Fruit fly (Drosophila melanogaster): Measurements from ENCODE around the gene Mdr65.

Gene Mdr65

DNA sequence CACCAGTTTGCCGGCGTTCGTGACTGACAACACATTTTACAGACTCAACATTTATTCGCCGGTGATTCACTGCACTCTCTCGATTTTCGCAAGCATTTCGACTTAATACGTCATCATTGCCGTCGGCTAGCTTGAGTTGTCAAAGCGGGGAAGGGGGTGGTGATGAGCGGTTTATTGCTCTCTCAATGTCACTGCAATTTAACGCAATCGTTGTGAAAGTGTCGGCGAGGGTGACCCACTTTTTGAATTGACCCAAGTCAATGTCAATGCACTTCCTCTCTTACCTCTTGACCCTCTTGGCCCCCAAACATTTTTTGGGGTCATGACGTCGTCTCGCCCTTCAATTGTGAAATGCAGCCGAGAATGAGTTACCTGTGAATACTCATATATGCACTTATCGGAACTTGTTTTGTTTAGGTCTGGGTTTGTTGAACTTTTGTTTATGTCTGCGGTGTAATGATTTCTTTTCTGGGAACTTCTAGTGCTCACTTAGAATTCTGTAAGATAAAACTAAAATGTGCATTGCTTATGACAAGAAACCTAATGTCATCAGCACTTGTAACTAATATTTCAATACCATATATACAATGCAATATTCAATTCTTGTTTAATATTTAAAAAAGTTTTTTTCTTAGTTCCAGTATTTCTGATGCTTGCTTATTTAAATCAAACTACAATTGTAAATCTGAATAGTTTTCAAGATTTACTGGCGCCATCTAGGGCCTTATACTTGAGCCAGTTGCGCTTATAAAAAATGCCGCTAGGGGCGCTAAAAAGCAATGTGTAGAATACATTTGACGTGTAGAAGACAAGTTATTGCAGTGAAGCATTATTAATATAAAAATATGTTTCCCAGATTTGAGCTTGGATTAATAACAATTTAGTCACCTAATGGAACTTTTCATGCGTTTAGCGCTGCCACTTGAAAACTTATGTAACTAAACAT lies 18.6 kb upstream of the Mdr65 start (continued):
- TF ChIP-seq Lpt (GFP tag; optimal IDR thresholded peaks at IDR 0.05) (no peak), ss (GFP tag; optimal IDR thresholded peaks at IDR 0.05) (peak in 1 of 2 experiments; percentile 16), fd59A (GFP tag; optimal IDR thresholded peaks at IDR 0.05) (no peak), pdm3 (GFP tag; optimal IDR thresholded peaks at IDR 0.05) (peak; percentile 35), CG32006 (GFP tag; optimal IDR thresholded peaks at IDR 0.05) (no peak), Sox15 (GFP tag; optimal IDR thresholded peaks at IDR 0.05) (no peak), CG10631 (GFP tag; optimal IDR thresholded peaks at IDR 0.05) (no peak), CG9139 (GFP tag; optimal IDR thresholded peaks at IDR 0.05) (no peak), Eip75B (GFP tag; optimal IDR thresholded peaks at IDR 0.05) (peak; percentile 73), OdsH (GFP tag; optimal IDR thresholded peaks at IDR 0.05) (no peak), CG6163 (GFP tag; IDR thresholded peaks at IDR 0.05) (peak; percentile 26; the same call in 1 of the 3 replicates), CG10669 (GFP tag; optimal IDR thresholded peaks at IDR 0.05) (no peak), CG6792 (GFP tag; optimal IDR thresholded peaks at IDR 0.05) (no peak), Sox14 (GFP tag; optimal IDR thresholded peaks at IDR 0.05) (peak; percentile 25), Hr4 (GFP tag; optimal IDR thresholded peaks at IDR 0.05) (no peak), Eip93F (GFP tag; optimal IDR thresholded peaks at IDR 0.05) (no peak)

DNA sequence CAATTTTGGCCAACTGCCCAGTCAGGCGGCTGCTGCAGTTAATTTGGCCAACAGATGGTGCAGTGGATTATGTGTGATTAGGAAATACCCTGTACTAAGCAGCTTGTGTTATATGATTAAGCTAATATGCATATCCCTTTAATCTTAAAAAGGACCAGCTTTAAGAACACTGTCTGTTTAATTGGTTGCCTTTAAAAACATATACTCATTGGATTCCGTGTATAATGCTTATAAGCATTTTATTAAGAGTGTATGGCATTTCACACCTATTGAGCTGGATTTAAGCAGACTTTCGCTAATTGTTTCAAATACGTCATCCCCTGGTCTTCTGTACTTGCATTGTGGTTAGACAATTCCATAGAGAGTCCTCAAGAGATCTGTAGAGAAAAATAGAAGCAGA lies 17.9 kb upstream of the Mdr65 start:
- TF ChIP-seq CG4318 (GFP tag; optimal IDR thresholded peaks at IDR 0.05) = peak; percentile 56
- peak; percentile 12 for TF ChIP-seq dac (GFP tag; optimal IDR thresholded peaks at IDR 0.05)
- peak; percentile 82 for TF ChIP-seq Hr4 (GFP tag; optimal IDR thresholded peaks at IDR 0.05)
- peak; percentile 39 for TF ChIP-seq CG6276 (GFP tag; optimal IDR thresholded peaks at IDR 0.05)
- TF ChIP-seq CG15336 (GFP tag; IDR thresholded peaks at IDR 0.05) = peak; percentile 72
- peak; percentile 37; the same call in 1 of the 3 replicates for TF ChIP-seq eg (GFP tag; IDR thresholded peaks at IDR 0.05)
- peak; percentile 81 for TF ChIP-seq CG32006 (GFP tag; optimal IDR thresholded peaks at IDR 0.05)
- no peak for TF ChIP-seq lz (GFP tag; optimal IDR thresholded peaks at IDR 0.05)
- peak; percentile 71 for TF ChIP-seq CG8119 (GFP tag; IDR thresholded peaks at IDR 0.05)
- peak; percentile 4 for TF ChIP-seq OdsH (GFP tag; optimal IDR thresholded peaks at IDR 0.05)
- peak; percentile 58 for TF ChIP-seq Eip78C (GFP tag)
- no peak for TF ChIP-seq CG6792 (GFP tag; optimal IDR thresholded peaks at IDR 0.05)
- no peak for TF ChIP-seq Met (GFP tag; optimal IDR thresholded peaks at IDR 0.05)
- peak; percentile 4 for TF ChIP-seq achi (GFP tag; optimal IDR thresholded peaks at IDR 0.05)
- no peak for TF ChIP-seq CG11294 (GFP tag; IDR thresholded peaks at IDR 0.05)
- peak in 1 of 2 experiments; percentile 47 for TF ChIP-seq salr (GFP tag; optimal IDR thresholded peaks at IDR 0.05)
- TF ChIP-seq net (GFP tag; optimal IDR thresholded peaks at IDR 0.05) = peak; percentile 17

DNA sequence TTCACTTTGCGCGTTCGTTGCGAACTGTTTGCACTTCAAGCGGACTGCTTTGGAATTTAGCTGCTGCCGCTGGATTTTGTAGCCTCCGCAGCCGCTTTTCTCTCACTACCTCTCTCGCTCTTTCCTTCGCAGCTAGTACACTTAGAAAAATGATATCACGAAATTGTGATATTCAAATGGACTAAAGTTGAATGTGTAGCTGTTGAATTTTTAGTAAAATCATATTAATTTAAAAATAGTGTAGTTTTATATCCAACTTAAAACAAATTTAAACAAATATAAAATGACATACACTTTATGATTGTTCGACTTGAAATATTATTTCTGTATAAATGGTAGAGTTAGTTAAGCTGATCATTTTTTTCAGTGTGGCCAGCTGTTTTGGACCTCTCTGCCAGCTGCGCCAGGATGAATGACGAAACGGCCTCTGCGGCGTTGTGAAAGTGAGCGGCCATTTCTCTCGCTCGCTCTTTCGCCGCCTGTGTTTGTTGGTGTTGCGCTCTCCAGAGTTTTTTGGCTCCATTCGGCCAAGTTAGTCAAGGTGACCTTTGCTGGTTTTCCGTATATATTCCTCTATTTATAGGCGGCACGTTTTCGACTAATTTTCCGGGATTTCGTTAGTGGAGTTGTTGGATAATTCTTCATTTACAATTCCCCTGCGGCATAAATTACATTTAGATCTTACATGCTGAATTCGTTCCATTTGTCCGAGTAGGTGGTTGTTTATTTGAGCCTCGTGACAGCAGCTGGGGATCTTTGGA lies 17.3 kb upstream of the Mdr65 start, which contains the start of gene Ldh:
TSS of gene Ldh (minus strand) at position 51 of the 761 bp plus-strand sequence.
- peak; percentile 96 for TF ChIP-seq CG6854 (GFP tag; optimal IDR thresholded peaks at IDR 0.05)
- TF ChIP-seq acj6 (GFP tag; optimal IDR thresholded peaks at IDR 0.05) = peak; percentile 97
- peak; percentile 97 for TF ChIP-seq lz (GFP tag; optimal IDR thresholded peaks at IDR 0.05)
- TF ChIP-seq OdsH (GFP tag; optimal IDR thresholded peaks at IDR 0.05) = peak; percentile 96
- peak; percentile 89 for TF ChIP-seq CG10669 (GFP tag; optimal IDR thresholded peaks at IDR 0.05)
- peak; percentile 93; the same call in 2 of the 3 replicates for TF ChIP-seq CG6163 (GFP tag; IDR thresholded peaks at IDR 0.05)
- TF ChIP-seq salr (GFP tag; optimal IDR thresholded peaks at IDR 0.05) = peak; percentile 71 to 97
- peak; percentile 79 for TF ChIP-seq CG9139 (GFP tag; optimal IDR thresholded peaks at IDR 0.05)
- TF ChIP-seq Eip75B (GFP tag; optimal IDR thresholded peaks at IDR 0.05) = peak; percentile 95
- TF ChIP-seq CG8319 (GFP tag; optimal IDR thresholded peaks at IDR 0.05) = peak; percentile 86
- peak; percentile 99 for TF ChIP-seq svp (GFP tag)
- peak; percentile 96 for TF ChIP-seq CG6276 (GFP tag; optimal IDR thresholded peaks at IDR 0.05)
- TF ChIP-seq Met (GFP tag; optimal IDR thresholded peaks at IDR 0.05) = peak; percentile 98
- TF ChIP-seq Hr39 (GFP tag; optimal IDR thresholded peaks at IDR 0.05) = peak; percentile 92
- peak; percentile 86 for TF ChIP-seq Ets21C (GFP tag; optimal IDR thresholded peaks at IDR 0.05)
- peak; percentile 99 for TF ChIP-seq esn (GFP tag; optimal IDR thresholded peaks at IDR 0.05)
- peak; percentile 96 for TF ChIP-seq achi (GFP tag; optimal IDR thresholded peaks at IDR 0.05)
- TF ChIP-seq Eip93F (GFP tag; optimal IDR thresholded peaks at IDR 0.05) = peak; percentile 92
- TF ChIP-seq dac (GFP tag; optimal IDR thresholded peaks at IDR 0.05) = peak; percentile 91
- peak; percentile 67 for TF ChIP-seq spab (GFP tag; optimal IDR thresholded peaks at IDR 0.05)
- peak; percentile 95 for TF ChIP-seq CG6792 (GFP tag; optimal IDR thresholded peaks at IDR 0.05)
- TF ChIP-seq fd85E (GFP tag; optimal IDR thresholded peaks at IDR 0.05) = peak; percentile 71
- TF ChIP-seq CG1621 (tag; optimal IDR thresholded peaks at IDR 0.05) = peak; percentile 74
- peak; percentile 90 for TF ChIP-seq CG16779 (tag; optimal IDR thresholded peaks at IDR 0.05)
- peak; percentile 98 for TF ChIP-seq Hr4 (GFP tag; optimal IDR thresholded peaks at IDR 0.05)
- TF ChIP-seq CG11902 (GFP tag; optimal IDR thresholded peaks at IDR 0.05) = peak; percentile 90
- no peak for TF ChIP-seq Hr38 (GFP tag; optimal IDR thresholded peaks at IDR 0.05)
- peak; percentile 95 to 96 for TF ChIP-seq ss (GFP tag; optimal IDR thresholded peaks at IDR 0.05)

Data from whole organism, prepupa.